Fruit fly (Drosophila melanogaster): Measurements from ENCODE around the gene MED24.
A peak's percentile ranks its signal among the peaks of the same experiment; 100 is the strongest.

Gene MED24

DNA sequence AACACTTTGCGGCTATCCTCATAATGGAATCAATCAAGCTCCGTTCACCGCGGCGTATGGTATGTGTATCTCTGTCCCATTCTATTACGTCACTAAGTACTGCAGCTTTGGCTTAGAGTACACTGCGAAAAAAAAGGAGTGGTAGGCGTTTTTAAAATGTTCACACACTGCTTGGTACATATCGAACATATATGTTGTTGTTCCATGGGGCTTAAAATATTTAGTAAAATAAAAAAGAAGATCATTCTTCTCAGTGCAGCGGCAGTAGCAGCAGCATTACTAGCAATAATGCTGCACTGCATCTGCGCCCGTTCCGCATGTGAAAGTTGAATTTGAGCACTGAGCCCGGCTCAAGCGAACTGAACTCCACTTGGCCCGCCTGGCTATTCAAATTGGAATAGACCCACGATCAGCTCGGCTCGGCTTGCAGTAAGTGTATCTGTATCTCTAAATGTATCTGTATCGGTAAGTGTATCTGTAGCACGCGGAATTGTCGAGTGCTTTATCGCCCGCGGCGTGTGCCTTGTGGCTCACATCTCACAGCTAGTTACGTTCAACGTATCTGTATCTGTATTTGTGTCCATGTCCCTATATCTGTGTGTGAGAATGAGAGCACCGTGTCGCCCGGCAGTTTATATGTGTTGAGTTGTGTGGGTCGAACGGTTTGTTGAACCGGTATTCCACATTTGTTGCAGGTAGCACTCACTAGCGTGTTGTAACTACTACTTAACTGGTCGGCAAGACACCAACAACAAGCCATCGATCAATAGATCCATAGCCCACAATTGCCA lies 37.7 kb upstream of the MED24 start (continued):
- TF ChIP-seq YL-1 (GFP tag; optimal IDR thresholded peaks at IDR 0.05) (no peak), HLH54F (GFP tag; optimal IDR thresholded peaks at IDR 0.05) (no peak), HLH3B (GFP tag; IDR thresholded peaks at IDR 0.05) (peak; percentile 71), D19A (tag; optimal IDR thresholded peaks at IDR 0.05) (peak; percentile 61), B-H2 (GFP tag; optimal IDR thresholded peaks at IDR 0.05) (no peak), CG10979 (tag; optimal IDR thresholded peaks at IDR 0.05) (peak; percentile 61), CG8478 (optimal IDR thresholded peaks at IDR 0.05) (no peak), CG11723 (GFP tag; optimal IDR thresholded peaks at IDR 0.05) (peak; percentile 47), Scr (GFP tag; IDR thresholded peaks at IDR 0.05; ENCODE audit: partially characterized antibody) (no peak), Kr (GFP tag; optimal IDR thresholded peaks at IDR 0.05) (no peak), CG4707 (GFP tag; optimal IDR thresholded peaks at IDR 0.05) (no peak), HmgD (GFP tag; optimal IDR thresholded peaks at IDR 0.05) (no peak)

DNA sequence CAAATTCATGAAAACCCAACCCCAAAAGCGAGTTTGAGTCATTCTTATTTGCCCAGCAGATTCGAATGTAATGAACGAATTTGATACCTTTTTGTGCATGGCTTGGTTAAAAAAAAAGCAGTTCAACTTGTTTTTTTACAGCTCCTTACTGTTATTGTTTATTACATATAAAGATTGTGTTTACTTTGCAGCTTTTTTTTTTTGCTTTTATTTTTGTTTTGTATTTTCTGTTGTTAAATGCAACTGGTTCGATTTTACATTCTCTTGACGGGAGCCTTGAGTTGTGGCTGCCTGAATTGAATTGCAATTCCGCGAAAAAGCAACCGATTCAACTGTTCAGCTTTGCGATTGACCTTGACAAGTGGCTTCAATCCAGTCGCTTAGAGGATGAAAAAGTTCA lies 36.5 kb upstream of the MED24 start:
- TF ChIP-seq CG9876 (GFP tag; optimal IDR thresholded peaks at IDR 0.05) (no peak), nom (GFP tag; optimal IDR thresholded peaks at IDR 0.05) (peak; percentile 62)

DNA sequence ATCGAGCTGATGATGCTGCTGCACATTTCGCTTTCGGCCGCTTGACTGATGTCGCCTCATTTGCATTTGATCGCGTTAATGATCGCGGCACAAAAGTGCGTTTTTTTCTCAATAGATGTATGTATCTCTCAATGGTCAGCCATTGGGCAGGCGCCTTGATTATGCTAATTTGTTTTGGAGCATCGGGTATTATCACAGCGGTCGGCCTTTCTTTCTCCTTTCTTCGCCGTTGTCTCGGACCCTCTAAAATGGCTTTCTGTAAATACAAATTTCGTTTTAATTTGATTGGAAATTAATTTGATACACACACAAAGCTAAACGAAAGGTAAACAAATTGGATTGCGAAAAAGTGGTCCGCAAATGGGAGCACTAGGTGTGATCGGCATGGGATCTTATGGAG lies 35.7 kb upstream of the MED24 start:
- TF ChIP-seq Dbx (GFP tag; IDR thresholded peaks at IDR 0.05) (no peak), Dfd (GFP tag; optimal IDR thresholded peaks at IDR 0.05) (no peak), GATAe (GFP tag; conservative IDR thresholded peaks at IDR 0.05) (no peak), mam (GFP tag; optimal IDR thresholded peaks at IDR 0.05) (no peak), CG18262 (tag; optimal IDR thresholded peaks at IDR 0.05) (no peak), Fer1 (GFP tag; optimal IDR thresholded peaks at IDR 0.05) (no peak), BtbVII (GFP tag; optimal IDR thresholded peaks at IDR 0.05) (no peak), oc (tag; optimal IDR thresholded peaks at IDR 0.05) (peak; percentile 79), HLH3B (GFP tag; IDR thresholded peaks at IDR 0.05) (no peak), CG9797 (GFP tag; optimal IDR thresholded peaks at IDR 0.05) (no peak), ci (GFP tag; IDR thresholded peaks at IDR 0.05) (no peak), Vsx1 (GFP tag; optimal IDR thresholded peaks at IDR 0.05) (peak; percentile 8), jing (GFP tag; optimal IDR thresholded peaks at IDR 0.05) (no peak), esg (GFP tag; conservative IDR thresholded peaks at IDR 0.05) (no peak), CG14050 (GFP tag; IDR thresholded peaks at IDR 0.05) (no peak), sc (optimal IDR thresholded peaks at IDR 0.05) (no peak), sc (GFP tag; optimal IDR thresholded peaks at IDR 0.05) (no peak), p53 (GFP tag; optimal IDR thresholded peaks at IDR 0.05) (no peak), CG7745 (tag; optimal IDR thresholded peaks at IDR 0.05) (no peak), vvl (GFP tag; IDR thresholded peaks at IDR 0.05) (peak; percentile 79; the same call in 1 of the 2 replicates), Chrac-16 (GFP tag; optimal IDR thresholded peaks at IDR 0.05) (no peak), ham (GFP tag; IDR thresholded peaks at IDR 0.05) (no peak), CG33213 (GFP tag; optimal IDR thresholded peaks at IDR 0.05) (no peak), Poxn (GFP tag; IDR thresholded peaks at IDR 0.05) (no peak), sd (tag; optimal IDR thresholded peaks at IDR 0.05) (no peak), eve (GFP tag; optimal IDR thresholded peaks at IDR 0.05) (no peak), D19B (GFP tag; optimal IDR thresholded peaks at IDR 0.05) (no peak), CG31365 (tag; optimal IDR thresholded peaks at IDR 0.05) (no peak), Aef1 (GFP tag; IDR thresholded peaks at IDR 0.05) (no peak), CG10267 (tag; optimal IDR thresholded peaks at IDR 0.05) (no peak), hb (GFP tag; IDR thresholded peaks at IDR 0.05; ENCODE audit: partially characterized antibody) (no peak), mld (GFP tag; IDR thresholded peaks at IDR 0.05; ENCODE audit: partially characterized antibody) (no peak), CG3281 (GFP tag; optimal IDR thresholded peaks at IDR 0.05) (no peak), CG13424 (tag; optimal IDR thresholded peaks at IDR 0.05) (no peak), Pdp1 (GFP tag; optimal IDR thresholded peaks at IDR 0.05) (peak in 1 of 2 experiments; percentile 44)

Measured in whole organism, embryonic.